Worm (Caenorhabditis elegans) whole organism, mixed stage, embryonic: Measurements from ENCODE around the gene raga-1.
A peak's percentile ranks its signal among the peaks of the same experiment; 100 is the strongest.

ENCODE experiments used
- M03D4.4 ChIP-seq: sonication (generic microtip); optimal IDR thresholded peaks from 2 replicates; lab custom pipeline; 2017; ENCODE audit warnings: mild to moderate bottlenecking, missing genetic modification characterization, missing compliant biosample characterization
- bed-3 ChIP-seq: fragments of 200-800 bp; sonication (Bioruptor generic); optimal IDR thresholded peaks from 3 replicates; lab custom pipeline; 2018; ENCODE audit warnings: mild to moderate bottlenecking, missing genetic modification characterization, moderate library complexity, missing compliant biosample characterization
- blmp-1 ChIP-seq: fragments of 150-350 bp; optimal IDR thresholded peaks from 2 replicates; lab custom pipeline; 2014; ENCODE audit warnings: missing biosample characterization, missing genetic modification characterization
- ceh-39 ChIP-seq: fragments of 150-350 bp; optimal IDR thresholded peaks from 2 replicates; lab custom pipeline; 2014; ENCODE audit warnings: missing biosample characterization, missing genetic modification characterization
- ceh-43 ChIP-seq: fragments of 200-800 bp; sonication (Bioruptor generic); optimal IDR thresholded peaks from 2 replicates; lab custom pipeline; 2018; ENCODE audit warnings: mild to moderate bottlenecking, missing genetic modification characterization, moderate library complexity, missing compliant biosample characterization
- ceh-83 ChIP-seq: fragments of 200-800 bp; sonication (Bioruptor generic); optimal IDR thresholded peaks from 2 replicates; lab custom pipeline; 2018; ENCODE audit warnings: mild to moderate bottlenecking, missing genetic modification characterization, missing compliant biosample characterization
- ces-1 ChIP-seq: fragments of 150-350 bp; optimal IDR thresholded peaks from 2 replicates; lab custom pipeline; 2014; ENCODE audit warnings: missing biosample characterization, missing genetic modification reagents, missing genetic modification characterization
- cnd-1 ChIP-seq: fragments of 200-800 bp; sonication (Bioruptor generic); optimal IDR thresholded peaks from 2 replicates; lab custom pipeline; 2018; ENCODE audit warnings: mild to moderate bottlenecking, missing genetic modification characterization, missing compliant biosample characterization
- drap-1 ChIP-seq: fragments of 200-800 bp; sonication (Bioruptor generic); optimal IDR thresholded peaks from 3 replicates; lab custom pipeline; 2018; ENCODE audit warnings: mild to moderate bottlenecking, missing genetic modification characterization, missing compliant biosample characterization
- elt-3 ChIP-seq: fragments of 150-350 bp; optimal IDR thresholded peaks from 2 replicates; lab custom pipeline; 2014; ENCODE audit warnings: missing biosample characterization, missing genetic modification characterization
- flh-1 ChIP-seq: fragments of 200-800 bp; sonication (Bioruptor generic); optimal IDR thresholded peaks from 2 replicates; lab custom pipeline; 2018; ENCODE audit warnings: mild to moderate bottlenecking, missing genetic modification characterization, moderate library complexity, missing compliant biosample characterization
- ham-2 ChIP-seq: fragments of 200-800 bp; sonication (Bioruptor generic); optimal IDR thresholded peaks from 2 replicates; lab custom pipeline; 2018; ENCODE audit warnings: mild to moderate bottlenecking, missing genetic modification characterization, missing compliant biosample characterization
- hlh-1 ChIP-seq: fragments of 150-350 bp; optimal IDR thresholded peaks from 2 replicates; lab custom pipeline; 2014; ENCODE audit warnings: missing biosample characterization, missing genetic modification reagents, missing genetic modification characterization
- lin-13 ChIP-seq: fragments of 150-350 bp; optimal IDR thresholded peaks from 2 replicates; lab custom pipeline; 2014; ENCODE audit warnings: missing biosample characterization, missing genetic modification characterization
- lin-32 ChIP-seq: fragments of 200-800 bp; sonication (Bioruptor generic); optimal IDR thresholded peaks from 2 replicates; lab custom pipeline; 2018; ENCODE audit warnings: mild to moderate bottlenecking, missing genetic modification characterization, missing compliant biosample characterization
- lsy-2 ChIP-seq: fragments of 150-350 bp; optimal IDR thresholded peaks from 2 replicates; lab custom pipeline; 2014; ENCODE audit warnings: missing biosample characterization, missing genetic modification characterization
- mab-5 ChIP-seq: fragments of 150-350 bp; optimal IDR thresholded peaks from 2 replicates; lab custom pipeline; 2014; ENCODE audit warnings: missing biosample characterization, missing genetic modification characterization
- mep-1 ChIP-seq: fragments of 150-350 bp; optimal IDR thresholded peaks from 2 replicates; lab custom pipeline; 2017; ENCODE audit warnings: missing biosample characterization, missing genetic modification reagents, missing genetic modification characterization, inconsistent platforms
- nhr-12 ChIP-seq: fragments of 150-350 bp; optimal IDR thresholded peaks from 2 replicates; lab custom pipeline; 2014; ENCODE audit warnings: missing biosample characterization, missing genetic modification characterization
- nhr-2 ChIP-seq: fragments of 150-350 bp; optimal IDR thresholded peaks from 2 replicates; lab custom pipeline; 2014; ENCODE audit warnings: missing biosample characterization, missing genetic modification characterization
- nhr-237 ChIP-seq: fragments of 150-350 bp; optimal IDR thresholded peaks from 2 replicates; lab custom pipeline; 2014; ENCODE audit warnings: missing biosample characterization, missing genetic modification characterization
- nhr-28 ChIP-seq: fragments of 150-350 bp; optimal IDR thresholded peaks from 2 replicates; lab custom pipeline; 2014; ENCODE audit warnings: missing biosample characterization, missing genetic modification characterization
- nhr-76 ChIP-seq: sonication (generic microtip); optimal IDR thresholded peaks from 2 replicates; lab custom pipeline; 2017; ENCODE audit warnings: missing biosample characterization, missing genetic modification characterization
- sem-2 ChIP-seq: fragments of 200-800 bp; sonication (Bioruptor generic); optimal IDR thresholded peaks from 2 replicates; lab custom pipeline; 2018; ENCODE audit warnings: mild to moderate bottlenecking, missing genetic modification characterization, missing compliant biosample characterization
- snpc-4 ChIP-seq: fragments of 150-350 bp; optimal IDR thresholded peaks from 2 replicates; lab custom pipeline; 2014; ENCODE audit warnings: missing biosample characterization, missing genetic modification characterization
- sptf-1 ChIP-seq: sonication (generic microtip); optimal IDR thresholded peaks from 2 replicates; lab custom pipeline; 2017; ENCODE audit warnings: mild to moderate bottlenecking, missing genetic modification characterization, moderate library complexity, missing compliant biosample characterization
- unc-120 ChIP-seq: sonication (generic microtip); optimal IDR thresholded peaks from 2 replicates; lab custom pipeline; 2017; ENCODE audit warnings: missing genetic modification characterization, missing compliant biosample characterization; ENCODE audit not compliant: poor library complexity, severe bottlenecking
- unc-62 ChIP-seq: fragments of 150-350 bp; optimal IDR thresholded peaks from 2 replicates; lab custom pipeline; 2014; ENCODE audit warnings: missing biosample characterization, missing genetic modification reagents, missing genetic modification characterization
- zip-8 ChIP-seq: fragments of 150-350 bp; optimal IDR thresholded peaks from 2 replicates; lab custom pipeline; 2014; ENCODE audit warnings: missing biosample characterization, missing genetic modification characterization
- ztf-11 ChIP-seq: fragments of 150-350 bp; optimal IDR thresholded peaks from 2 replicates; lab custom pipeline; 2014; ENCODE audit warnings: missing biosample characterization, missing genetic modification characterization

The raga-1 gene

ce11 chrII:11284701-11285100 is 16.5 kb upstream of the raga-1 start:
- no peak for TF ChIP-seq ceh-39 (tag; lab: Kevin White, UChicago)
- peak; percentile 31 for TF ChIP-seq unc-62
- TF ChIP-seq lsy-2 (tag; lab: Kevin White, UChicago) = no peak
- TF ChIP-seq nhr-12 = no peak
- TF ChIP-seq drap-1 (GFP tag; lab: Kevin White, UChicago) = no peak
- TF ChIP-seq nhr-2 (tag; lab: Kevin White, UChicago) = no peak
- TF ChIP-seq unc-120 (tag; lab: Kevin White, UChicago) = no peak
- TF ChIP-seq elt-3 = no peak
- TF ChIP-seq flh-1 = no peak
- TF ChIP-seq bed-3 (GFP tag; lab: Kevin White, UChicago) = no peak
- TF ChIP-seq nhr-28 = no peak
- TF ChIP-seq mep-1 (tag; lab: Kevin White, UChicago) = no peak
- peak; percentile 32 for TF ChIP-seq blmp-1 (tag; lab: Kevin White, UChicago)
- peak; percentile 9 for TF ChIP-seq ceh-43 (GFP tag; lab: Kevin White, UChicago)
- no peak for TF ChIP-seq lin-32 (GFP tag; lab: Kevin White, UChicago)
- TF ChIP-seq M03D4.4 (tag; lab: Kevin White, UChicago) = no peak
- TF ChIP-seq hlh-1 = no peak
- no peak for TF ChIP-seq ztf-11 (tag; lab: Kevin White, UChicago)

ce11 chrII:11285282-11285933 is 15.8 kb upstream of the raga-1 start:
- TF ChIP-seq zip-8 (tag; lab: Kevin White, UChicago) = peak; percentile 12
- peak; percentile 35 for TF ChIP-seq sptf-1
- peak; percentile 5 for TF ChIP-seq ham-2
- TF ChIP-seq ces-1 (GFP tag; lab: Kevin White, UChicago) = no peak
- TF ChIP-seq nhr-2 (tag; lab: Kevin White, UChicago) = peak; percentile 95
- TF ChIP-seq hlh-1 = no peak
- peak; percentile 2 for TF ChIP-seq ceh-83 (GFP tag; lab: Kevin White, UChicago)

- TF ChIP-seq elt-3 (no peak), cnd-1 (no peak), sem-2 (GFP tag; lab: Kevin White, UChicago) (no peak)
- TF ChIP-seq, all 35 proteins: peak for 0
Measured at ce11 chrII:11286445-11286844, 14.7 kb upstream of the raga-1 start.

ce11 chrII:11288148-11288547 is 13.0 kb upstream of the raga-1 start:
- TF ChIP-seq lsy-2 (tag; lab: Kevin White, UChicago) (no peak), sptf-1 (no peak), mab-5 (tag; lab: Kevin White, UChicago) (no peak), ztf-11 (tag; lab: Kevin White, UChicago) (no peak), hlh-1 (peak; percentile 52), nhr-76 (tag; lab: Kevin White, UChicago) (no peak), flh-1 (no peak), nhr-2 (tag; lab: Kevin White, UChicago) (peak; percentile 92), ces-1 (GFP tag; lab: Kevin White, UChicago) (no peak), unc-62 (peak; percentile 64), blmp-1 (tag; lab: Kevin White, UChicago) (no peak), lin-13 (tag; lab: Kevin White, UChicago) (no peak), elt-3 (no peak), cnd-1 (peak; percentile 27), ceh-43 (GFP tag; lab: Kevin White, UChicago) (no peak), sem-2 (GFP tag; lab: Kevin White, UChicago) (no peak), zip-8 (tag; lab: Kevin White, UChicago) (peak; percentile 99), lin-32 (GFP tag; lab: Kevin White, UChicago) (no peak), nhr-237 (tag; lab: Kevin White, UChicago) (no peak), bed-3 (GFP tag; lab: Kevin White, UChicago) (no peak)
- TF ChIP-seq, all 35 proteins: peak for 5

- TF ChIP-seq nhr-28 = no peak
- no peak for TF ChIP-seq ceh-83 (GFP tag; lab: Kevin White, UChicago)
- TF ChIP-seq bed-3 (GFP tag; lab: Kevin White, UChicago) = no peak
- TF ChIP-seq ces-1 (GFP tag; lab: Kevin White, UChicago) = no peak
- no peak for TF ChIP-seq nhr-12
- TF ChIP-seq snpc-4 (tag; lab: Kevin White, UChicago) = no peak
- no peak for TF ChIP-seq blmp-1 (tag; lab: Kevin White, UChicago)
- no peak for TF ChIP-seq ham-2
- no peak for TF ChIP-seq hlh-1
Measured at ce11 chrII:11290109-11290784, 10.9 kb upstream of the raga-1 start, which contains the start of gene C47G2.3. Gene C47G2.3 (minus strand): TSS chrII:11290159.
